Fruit fly (Drosophila melanogaster): Measurements from ENCODE around the gene Nfs1.

The Nfs1 gene

DNA sequence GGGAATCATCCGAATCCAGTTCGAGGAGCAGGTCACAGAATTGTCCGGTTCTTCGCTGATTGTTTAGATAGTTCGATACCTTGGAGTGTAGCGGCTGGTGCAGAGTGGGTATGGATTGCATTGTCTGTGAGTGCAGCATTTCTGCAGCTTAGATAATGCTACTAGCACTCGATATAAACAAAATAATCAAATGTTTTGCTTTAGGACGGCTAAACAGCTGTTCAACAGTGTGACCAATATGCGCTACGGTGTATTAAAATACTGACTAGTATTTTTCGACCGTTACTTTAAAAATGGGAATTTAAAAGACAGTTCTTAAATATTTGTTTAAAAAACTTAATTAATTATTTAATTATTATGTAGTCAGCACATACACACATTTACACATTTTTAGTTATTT is 49.3 kb downstream of the Nfs1 start, which contains the start of gene Plzf (continued):
- TF ChIP-seq HmgZ (tag; optimal IDR thresholded peaks at IDR 0.05) (no peak), dysf (GFP tag; IDR thresholded peaks at IDR 0.05) (no peak), emc (GFP tag; optimal IDR thresholded peaks at IDR 0.05) (no peak), sqz (GFP tag; optimal IDR thresholded peaks at IDR 0.05) (no peak), ase (GFP tag; IDR thresholded peaks at IDR 0.05) (no peak), CG8924 (tag; optimal IDR thresholded peaks at IDR 0.05) (no peak), Sox100B (GFP tag; optimal IDR thresholded peaks at IDR 0.05) (no peak), tgo (GFP tag; IDR thresholded peaks at IDR 0.05) (no peak), CG16815 (GFP tag; optimal IDR thresholded peaks at IDR 0.05) (no peak), Myb (GFP tag; optimal IDR thresholded peaks at IDR 0.05) (peak; percentile 85), Hr3 (GFP tag; optimal IDR thresholded peaks at IDR 0.05) (no peak), CG8089 (GFP tag; optimal IDR thresholded peaks at IDR 0.05) (no peak), CG5953 (GFP tag; IDR thresholded peaks at IDR 0.05) (no peak), nom (GFP tag; optimal IDR thresholded peaks at IDR 0.05) (no peak), CG13287 (GFP tag; IDR thresholded peaks at IDR 0.05; ENCODE audit: partially characterized antibody) (peak; percentile 47), D19B (GFP tag; optimal IDR thresholded peaks at IDR 0.05) (no peak), insv (GFP tag; optimal IDR thresholded peaks at IDR 0.05) (no peak), CG12942 (GFP tag; optimal IDR thresholded peaks at IDR 0.05) (no peak), CG32532 (GFP tag; IDR thresholded peaks at IDR 0.05) (no peak), stwl (tag; optimal IDR thresholded peaks at IDR 0.05) (peak; percentile 35), CG5180 (GFP tag; optimal IDR thresholded peaks at IDR 0.05) (no peak), Med (GFP tag) (no peak), CG9932 (GFP tag; IDR thresholded peaks at IDR 0.05) (no peak), mld (GFP tag; IDR thresholded peaks at IDR 0.05; ENCODE audit: partially characterized antibody) (no peak), CTCF (GFP tag; optimal IDR thresholded peaks at IDR 0.05) (no peak), vnd (GFP tag; IDR thresholded peaks at IDR 0.05; ENCODE audit: partially characterized antibody) (no peak), usp (GFP tag; optimal IDR thresholded peaks at IDR 0.05) (no peak), caup (GFP tag; optimal IDR thresholded peaks at IDR 0.05; ENCODE audit: severe bottlenecking) (no peak), sc (optimal IDR thresholded peaks at IDR 0.05) (no peak), sc (GFP tag; optimal IDR thresholded peaks at IDR 0.05) (no peak), CG2875 (GFP tag; optimal IDR thresholded peaks at IDR 0.05) (no peak), BtbVII (GFP tag; optimal IDR thresholded peaks at IDR 0.05) (no peak), MTF-1 (GFP tag; optimal IDR thresholded peaks at IDR 0.05; ENCODE audit: borderline replicate concordance) (no peak), tx (GFP tag; optimal IDR thresholded peaks at IDR 0.05) (no peak), fd64A (GFP tag; optimal IDR thresholded peaks at IDR 0.05) (no peak), Fer1 (GFP tag; optimal IDR thresholded peaks at IDR 0.05) (no peak), CG10565 (GFP tag; optimal IDR thresholded peaks at IDR 0.05) (no peak), CG1832 (GFP tag; optimal IDR thresholded peaks at IDR 0.05) (no peak), CG2678 (tag; optimal IDR thresholded peaks at IDR 0.05) (no peak), CG6765 (GFP tag; optimal IDR thresholded peaks at IDR 0.05) (no peak), Jarid2 (GFP tag; optimal IDR thresholded peaks at IDR 0.05) (no peak), Ada2b (GFP tag; IDR thresholded peaks at IDR 0.05) (no peak), kah (GFP tag; optimal IDR thresholded peaks at IDR 0.05) (no peak), CG10321 (GFP tag; IDR thresholded peaks at IDR 0.05) (no peak), Gsc (GFP tag; IDR thresholded peaks at IDR 0.05) (no peak), gfzf (GFP tag; optimal IDR thresholded peaks at IDR 0.05) (peak; percentile 57), dimm (GFP tag; IDR thresholded peaks at IDR 0.05) (no peak), CG10462 (GFP tag; optimal IDR thresholded peaks at IDR 0.05) (no peak), luna (GFP tag; optimal IDR thresholded peaks at IDR 0.05) (no peak), Hey (tag; optimal IDR thresholded peaks at IDR 0.05) (no peak), CG1024 (GFP tag; IDR thresholded peaks at IDR 0.05) (no peak), CG10654 (GFP tag; optimal IDR thresholded peaks at IDR 0.05) (no peak), CG1529 (GFP tag; optimal IDR thresholded peaks at IDR 0.05) (no peak)

Data from whole organism, embryonic.